Fruit fly (Drosophila melanogaster): Measurements from ENCODE around the gene Elo68beta.

Elo68beta gene

dm6 chr3L:11097982-11098663 is 3.4 kb downstream of the Elo68beta start, which contains the start of the genes Irbp18 and APP-BP1 (continued):
- peak; percentile 87 for TF ChIP-seq CG8290 (GFP tag; optimal IDR thresholded peaks at IDR 0.05)
- peak; percentile 81 to 92 for TF ChIP-seq CG8290 (tag; optimal IDR thresholded peaks at IDR 0.05)
- TF ChIP-seq CG43689 (GFP tag; IDR thresholded peaks at IDR 0.05): peak; percentile 44; the same call in 1 of the 2 replicates
- TF ChIP-seq CG30403 (GFP tag; optimal IDR thresholded peaks at IDR 0.05): peak; percentile 98
- TF ChIP-seq CG9437 (GFP tag; optimal IDR thresholded peaks at IDR 0.05): peak; percentile 92
- no peak for TF ChIP-seq Dip2 (GFP tag; IDR thresholded peaks at IDR 0.05)
- TF ChIP-seq jumu (GFP tag; optimal IDR thresholded peaks at IDR 0.05): peak; percentile 92
- peak; percentile 37 for TF ChIP-seq Sry-β (GFP tag; optimal IDR thresholded peaks at IDR 0.05)
- peak; percentile 68; the same call in 1 of the 2 replicates for TF ChIP-seq CG11085 (GFP tag; IDR thresholded peaks at IDR 0.05)
- TF ChIP-seq CG14860 (GFP tag; IDR thresholded peaks at IDR 0.05; ENCODE audit: partially characterized antibody): no peak
- peak; percentile 96 for TF ChIP-seq Dip3 (GFP tag; optimal IDR thresholded peaks at IDR 0.05)
- TF ChIP-seq Doc3 (GFP tag; IDR thresholded peaks at IDR 0.05; ENCODE audit: partially characterized antibody): no peak
- TF ChIP-seq CG8281 (tag; optimal IDR thresholded peaks at IDR 0.05): peak; percentile 79
- peak; percentile 93 for TF ChIP-seq Atf3 (GFP tag; optimal IDR thresholded peaks at IDR 0.05)
- TF ChIP-seq eve (GFP tag; optimal IDR thresholded peaks at IDR 0.05): no peak
- peak; percentile 96 for TF ChIP-seq CG18476 (GFP tag; optimal IDR thresholded peaks at IDR 0.05)
- TF ChIP-seq CG16813 (GFP tag; IDR thresholded peaks at IDR 0.05; ENCODE audit: partially characterized antibody): no peak
- peak; percentile 91 for TF ChIP-seq CG17385 (GFP tag; optimal IDR thresholded peaks at IDR 0.05)
- peak; percentile 56 for TF ChIP-seq Neu2 (GFP tag; optimal IDR thresholded peaks at IDR 0.05; ENCODE audit: borderline replicate concordance)
- peak; percentile 86 for TF ChIP-seq CG9215 (GFP tag; IDR thresholded peaks at IDR 0.05)
- peak; percentile 86 for TF ChIP-seq gcm2 (GFP tag; optimal IDR thresholded peaks at IDR 0.05)
- TF ChIP-seq dm (GFP tag; optimal IDR thresholded peaks at IDR 0.05): peak; percentile 86
- peak; percentile 91 for TF ChIP-seq luna (GFP tag; optimal IDR thresholded peaks at IDR 0.05)
- peak; percentile 88 for TF ChIP-seq CG18011 (GFP tag; optimal IDR thresholded peaks at IDR 0.05)
- TF ChIP-seq CG17328 (GFP tag; IDR thresholded peaks at IDR 0.05): peak; percentile 81
- TF ChIP-seq CG13424 (tag; optimal IDR thresholded peaks at IDR 0.05): peak; percentile 90
- peak; percentile 74 for TF ChIP-seq CG14050 (GFP tag; IDR thresholded peaks at IDR 0.05)
- TF ChIP-seq CG3838 (GFP tag; optimal IDR thresholded peaks at IDR 0.05): peak; percentile 84

dm6 chr3L:11096195-11096908 is 5.1 kb downstream of the Elo68beta start, which contains the start of the genes CG46439, Iyd and CG33947:
TSS of gene CG46439 (minus strand) at chr3L:11096245.
TSS of gene Iyd (minus strand) at chr3L:11096245.
TSS of gene CG33947 (plus strand) at chr3L:11096496.
- TF ChIP-seq sqz (GFP tag; optimal IDR thresholded peaks at IDR 0.05) (peak; percentile 60), Spps (tag; optimal IDR thresholded peaks at IDR 0.05) (no peak), HmgZ (tag; optimal IDR thresholded peaks at IDR 0.05) (peak; percentile 13), lov (optimal IDR thresholded peaks at IDR 0.05) (no peak), lov (GFP tag; IDR thresholded peaks at IDR 0.05) (no peak), CG3995 (GFP tag; optimal IDR thresholded peaks at IDR 0.05) (peak; percentile 2), Xrp1 (GFP tag; IDR thresholded peaks at IDR 0.05) (0 out of 2 replicates have a peak, but pooled peaks have one; percentile 19), CG10959 (GFP tag; IDR thresholded peaks at IDR 0.05) (no peak), ind (GFP tag; optimal IDR thresholded peaks at IDR 0.05) (no peak), CG12659 (GFP tag; optimal IDR thresholded peaks at IDR 0.05) (peak; percentile 46), CG3407 (GFP tag; optimal IDR thresholded peaks at IDR 0.05) (no peak), gem (tag; optimal IDR thresholded peaks at IDR 0.05) (peak; percentile 5), cg (GFP tag; optimal IDR thresholded peaks at IDR 0.05) (no peak), crc (GFP tag; optimal IDR thresholded peaks at IDR 0.05) (no peak), Eip74EF (GFP tag; optimal IDR thresholded peaks at IDR 0.05) (peak in 1 of 2 experiments; percentile 68), CG34376 (GFP tag; optimal IDR thresholded peaks at IDR 0.05) (peak; percentile 41), gcm2 (GFP tag; optimal IDR thresholded peaks at IDR 0.05) (no peak), CG2712 (tag; optimal IDR thresholded peaks at IDR 0.05) (peak; percentile 5), chn (GFP tag; optimal IDR thresholded peaks at IDR 0.05) (peak; percentile 4), H2.0 (GFP tag; IDR thresholded peaks at IDR 0.05) (no peak), Opbp (GFP tag; IDR thresholded peaks at IDR 0.05; ENCODE audit: partially characterized antibody) (no peak), ftz-f1 (GFP tag; optimal IDR thresholded peaks at IDR 0.05) (peak; percentile 82), CG11085 (GFP tag; IDR thresholded peaks at IDR 0.05) (no peak)
